Worm (Caenorhabditis elegans): ENCODE measurements around the gene try-3.
"Not testable (repeated sequence)": the region's sequence is repeated elsewhere in the genome, so short reads cannot be mapped to it uniquely, and the experiment has no call there.

The try-3 gene

DNA sequence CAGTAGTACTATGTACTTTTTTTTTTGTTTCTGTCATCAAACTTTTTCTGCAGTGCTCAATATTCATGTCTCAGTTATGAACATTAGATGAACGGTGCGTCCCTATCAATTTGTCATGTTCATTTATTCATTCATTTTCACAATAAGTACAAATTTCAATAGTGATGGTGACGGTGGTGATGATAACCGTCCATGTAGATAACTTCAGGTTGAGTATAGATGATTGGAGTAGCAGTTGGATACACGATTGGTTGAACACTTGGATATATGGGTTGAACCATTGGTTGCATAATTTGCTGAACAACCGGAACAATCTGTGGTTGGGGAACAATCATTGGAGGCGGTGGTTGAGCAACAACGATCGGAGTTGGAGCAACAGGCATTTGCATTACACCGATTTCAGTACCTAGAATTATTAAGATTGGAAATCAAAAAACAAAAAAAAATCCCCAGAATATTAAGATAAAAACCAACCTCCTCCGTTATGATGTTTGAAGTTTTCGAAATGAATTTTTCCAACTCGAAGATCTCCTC is 31.2 kb downstream of the try-3 start:
- TF ChIP-seq unc-86 (tag; optimal IDR thresholded peaks at IDR 0.05) (no peak), F13H6.1 (tag; optimal IDR thresholded peaks at IDR 0.05) (no peak), C38D4.7 (GFP tag; optimal IDR thresholded peaks at IDR 0.05) (no peak), nfya-1 (tag; optimal IDR thresholded peaks at IDR 0.05) (no peak), ref-2 (tag; optimal IDR thresholded peaks at IDR 0.05) (no peak), unc-3 (GFP tag; conservative IDR thresholded peaks at IDR 0.05) (no peak), unc-3 (tag; optimal IDR thresholded peaks at IDR 0.05) (no peak), elt-4 (tag; optimal IDR thresholded peaks at IDR 0.05) (no peak), odd-2 (tag; optimal IDR thresholded peaks at IDR 0.05) (no peak), C08G9.2 (tag; optimal IDR thresholded peaks at IDR 0.05) (no peak)

ce11 chrIV:6590029-6590428 is 33.1 kb downstream of the try-3 start, which contains the start of the genes lec-11 and irld-7:
lec-11 (minus strand) TSS chrIV:6590154.
irld-7 (plus strand) TSS chrIV:6590360.
- TF ChIP-seq nhr-11 (tag; optimal IDR thresholded peaks at IDR 0.05) (no peak), hlh-15 (tag; optimal IDR thresholded peaks at IDR 0.05) (no peak), C38D4.7 (GFP tag; optimal IDR thresholded peaks at IDR 0.05) (no peak)

ce11 chrIV:6591010-6591746 is 34.2 kb downstream of the try-3 start, which contains the start of the genes nspb-1 and nspb-2:
nspb-1 (minus strand) TSS chrIV:6591110.
nspb-2 (plus strand) TSS chrIV:6591696.
- TF ChIP-seq ceh-45 (GFP tag; IDR thresholded peaks at IDR 0.05); tbx-7 (tag; optimal IDR thresholded peaks at IDR 0.05); F13H6.1 (tag; optimal IDR thresholded peaks at IDR 0.05): not testable (repeated sequence)

- not testable (repeated sequence) for TF ChIP-seq C08G9.2, dve-1, unc-42 (tag; optimal IDR thresholded peaks at IDR 0.05)
Measured at ce11 chrIV:6594871-6595270, 37.9 kb downstream of the try-3 start, which contains the start of gene nspb-3. nspb-3 (minus strand) TSS chrIV:6594971.

DNA sequence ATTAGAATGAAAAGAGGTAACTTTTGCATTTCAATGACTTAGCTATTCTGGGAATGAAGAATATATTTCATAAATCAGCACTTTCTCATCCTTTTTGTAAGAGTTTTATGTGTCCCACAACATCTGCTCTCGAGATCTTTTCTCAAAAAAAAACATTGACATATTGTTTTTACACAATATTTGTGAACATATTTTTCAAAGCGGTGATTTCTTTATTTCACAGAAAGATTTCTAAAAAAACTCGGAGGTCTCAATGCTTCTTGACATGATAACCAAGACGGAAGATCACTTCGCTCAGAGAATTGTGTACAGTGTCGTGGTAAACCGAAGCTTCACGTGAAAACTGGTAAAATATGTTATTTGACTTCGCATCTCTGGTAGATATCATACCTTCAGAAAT is 39.0 kb downstream of the try-3 start, which contains the start of gene F38A5.22:
Gene F38A5.22 (minus strand): TSS at position 29 of the 400 bp plus-strand sequence.
- TF ChIP-seq unc-3 (GFP tag; conservative IDR thresholded peaks at IDR 0.05) (no peak), unc-3 (tag; optimal IDR thresholded peaks at IDR 0.05) (no peak), T23F11.4 (GFP tag; optimal IDR thresholded peaks at IDR 0.05) (no peak), elt-4 (tag; optimal IDR thresholded peaks at IDR 0.05) (no peak), tbx-7 (tag; optimal IDR thresholded peaks at IDR 0.05) (no peak), ceh-18 (tag; optimal IDR thresholded peaks at IDR 0.05) (no peak), nfya-1 (tag; optimal IDR thresholded peaks at IDR 0.05) (no peak), ceh-14 (tag; optimal IDR thresholded peaks at IDR 0.05) (no peak), ceh-48 (tag; optimal IDR thresholded peaks at IDR 0.05) (no peak), elt-2 (tag; optimal IDR thresholded peaks at IDR 0.05) (no peak), K09A11.1 (tag; optimal IDR thresholded peaks at IDR 0.05; ENCODE audit: insufficient read depth) (no peak), sdc-2 (tag; optimal IDR thresholded peaks at IDR 0.05) (no peak), ceh-30 (tag; optimal IDR thresholded peaks at IDR 0.05) (no peak), ceh-24 (tag; optimal IDR thresholded peaks at IDR 0.05) (no peak), syd-9 (tag; optimal IDR thresholded peaks at IDR 0.05) (no peak), hlh-6 (tag; optimal IDR thresholded peaks at IDR 0.05) (no peak), nhr-11 (tag; optimal IDR thresholded peaks at IDR 0.05) (no peak)

DNA sequence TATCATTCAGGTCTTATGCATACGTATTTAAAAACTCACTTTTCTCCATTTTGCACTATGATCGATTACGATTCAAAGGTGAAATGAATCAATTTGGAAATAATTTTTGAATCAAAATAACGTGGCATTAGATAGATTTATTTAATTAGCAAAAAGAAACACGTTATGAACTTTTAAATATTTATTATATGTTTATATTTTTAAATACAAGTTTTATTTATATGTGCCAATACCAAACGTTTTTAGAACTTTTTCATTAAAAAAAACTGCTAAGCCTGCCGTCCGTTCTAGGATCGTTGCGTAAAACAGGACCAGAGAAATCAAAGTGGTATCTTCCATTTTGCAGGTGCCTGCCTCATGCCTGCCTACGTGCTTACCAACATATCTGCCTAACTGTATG is 40.3 kb downstream of the try-3 start, which contains the start of gene F38A5.6:
Gene F38A5.6 (minus strand): TSS at position 101 of the 400 bp plus-strand sequence.
- TF ChIP-seq unc-3 (GFP tag; conservative IDR thresholded peaks at IDR 0.05) (no peak), unc-3 (tag; optimal IDR thresholded peaks at IDR 0.05) (no peak), K09A11.1 (tag; optimal IDR thresholded peaks at IDR 0.05; ENCODE audit: insufficient read depth) (no peak), ceh-18 (tag; optimal IDR thresholded peaks at IDR 0.05) (no peak), pha-2 (tag; optimal IDR thresholded peaks at IDR 0.05) (no peak), ceh-14 (tag; optimal IDR thresholded peaks at IDR 0.05) (no peak), unc-86 (tag; optimal IDR thresholded peaks at IDR 0.05) (no peak), hlh-8 (tag; optimal IDR thresholded peaks at IDR 0.05) (no peak), tbx-2 (tag; optimal IDR thresholded peaks at IDR 0.05) (no peak), fkh-6 (tag; optimal IDR thresholded peaks at IDR 0.05) (no peak), ets-4 (tag; optimal IDR thresholded peaks at IDR 0.05) (no peak), Y22D7AL.16 (tag; optimal IDR thresholded peaks at IDR 0.05) (no peak)

Measured in whole organism, late embryonic.